Fruit fly (Drosophila melanogaster) whole organism, embryonic: ENCODE data around the gene mthl11.
A peak's percentile ranks its signal among the peaks of the same experiment; 100 is the strongest.

ENCODE experiments used
- Adf1 ChIP-seq: fragments of 200-800 bp; sonication (Bioruptor generic); IDR thresholded peaks from 2 replicates; pipeline ENCODE4 v1.3.6; 2022; ENCODE audit warnings: missing biosample characterization, missing genetic modification characterization
- Atf-2 ChIP-seq: fragments of 200-800 bp; sonication (Bioruptor generic); optimal IDR thresholded peaks from 2 replicates; lab custom pipeline; 2016; ENCODE audit warnings: missing biosample characterization, missing genetic modification characterization
- CG1233 ChIP-seq: fragments of 200-800 bp; sonication (Bioruptor generic); optimal IDR thresholded peaks from 4 replicates; lab custom pipeline; 2018; ENCODE audit warnings: missing biosample characterization, mild to moderate bottlenecking, missing genetic modification characterization
- CG13624 ChIP-seq: fragments of 200-800 bp; sonication (Bioruptor generic); optimal IDR thresholded peaks from 2 replicates; lab custom pipeline; 2016; ENCODE audit warnings: missing biosample characterization, missing genetic modification characterization
- CG13894 ChIP-seq: fragments of 200-800 bp; sonication (Bioruptor generic); optimal IDR thresholded peaks from 3 replicates; lab custom pipeline; 2018; ENCODE audit warnings: missing biosample characterization, mild to moderate bottlenecking, missing genetic modification characterization, moderate library complexity
- CG14710 ChIP-seq: fragments of 200-800 bp; sonication (Bioruptor generic); optimal IDR thresholded peaks from 3 replicates; lab custom pipeline; 2019; ENCODE audit warnings: missing biosample characterization, mild to moderate bottlenecking, missing genetic modification characterization, moderate library complexity
- CG1602 ChIP-seq: fragments of 200-800 bp; sonication (Bioruptor generic); optimal IDR thresholded peaks from 3 replicates; lab custom pipeline; 2016; ENCODE audit warnings: missing biosample characterization, missing genetic modification characterization
- CG16863 ChIP-seq: fragments of 200-800 bp; sonication (Bioruptor generic); optimal IDR thresholded peaks from 3 replicates; lab custom pipeline; 2016; ENCODE audit warnings: missing biosample characterization, missing genetic modification characterization
- CG2678 ChIP-seq: fragments of 200-800 bp; sonication (Bioruptor generic); optimal IDR thresholded peaks from 3 replicates; lab custom pipeline; 2019; ENCODE audit warnings: missing biosample characterization, mild to moderate bottlenecking, missing genetic modification characterization, moderate library complexity
- CG30431 ChIP-seq: fragments of 200-800 bp; sonication (Bioruptor generic); optimal IDR thresholded peaks from 2 replicates; lab custom pipeline; 2017; ENCODE audit warnings: missing biosample characterization, missing genetic modification characterization
- CG31224 ChIP-seq: fragments of 200-800 bp; sonication (Bioruptor generic); IDR thresholded peaks from 2 replicates; pipeline ENCODE4 v1.3.6; 2022; ENCODE audit warnings: missing biosample characterization, missing genetic modification characterization
- CG33557 ChIP-seq: fragments of 200-800 bp; sonication (Bioruptor generic); optimal IDR thresholded peaks from 2 replicates; lab custom pipeline; 2019; ENCODE audit warnings: missing biosample characterization, mild to moderate bottlenecking, missing genetic modification characterization, moderate library complexity
- CG3995 ChIP-seq: fragments of 200-800 bp; sonication (Bioruptor generic); optimal IDR thresholded peaks from 3 replicates; lab custom pipeline; 2016; ENCODE audit warnings: missing biosample characterization, missing genetic modification characterization
- CG4730 ChIP-seq: fragments of 200-800 bp; sonication (Bioruptor generic); IDR thresholded peaks from 2 replicates; pipeline ENCODE4 v1.3.6; 2022; ENCODE audit warnings: missing biosample characterization, missing genetic modification characterization
- CG6689 ChIP-seq: fragments of 200-800 bp; sonication (Bioruptor generic); IDR thresholded peaks from 2 replicates; pipeline ENCODE4 v1.3.6; 2022; ENCODE audit warnings: missing biosample characterization, missing genetic modification characterization
- CG6765 ChIP-seq: fragments of 200-800 bp; sonication (Bioruptor generic); optimal IDR thresholded peaks from 3 replicates; lab custom pipeline; 2017; ENCODE audit warnings: missing biosample characterization, mild to moderate bottlenecking, missing genetic modification characterization
- CG6791 ChIP-seq: fragments of 200-800 bp; sonication (Bioruptor generic); IDR thresholded peaks from 3 replicates; pipeline ENCODE4 v1.3.6; 2022; ENCODE audit warnings: missing biosample characterization, missing genetic modification characterization; ENCODE audit not compliant: partially characterized antibody
- CG7357 ChIP-seq: fragments of 200-800 bp; sonication (Bioruptor generic); IDR thresholded peaks from 3 replicates; pipeline ENCODE4 v1.3.6; 2022; ENCODE audit warnings: missing biosample characterization, missing genetic modification characterization
- CG7556 ChIP-seq: fragments of 200-800 bp; sonication (Bioruptor generic); optimal IDR thresholded peaks from 2 replicates; lab custom pipeline; 2017; ENCODE audit warnings: missing biosample characterization, mild to moderate bottlenecking, missing genetic modification characterization
- CG7786 ChIP-seq: fragments of 200-800 bp; sonication (Bioruptor generic); optimal IDR thresholded peaks from 2 replicates; lab custom pipeline; 2016; ENCODE audit warnings: missing biosample characterization, missing genetic modification characterization
- CG9727 ChIP-seq: fragments of 200-800 bp; sonication (Bioruptor generic); optimal IDR thresholded peaks from 3 replicates; lab custom pipeline; 2017; ENCODE audit warnings: missing biosample characterization, mild to moderate bottlenecking, missing genetic modification characterization
- CG9797 ChIP-seq: fragments of 200-800 bp; sonication (Bioruptor generic); optimal IDR thresholded peaks from 3 replicates; lab custom pipeline; 2018; ENCODE audit warnings: missing biosample characterization, mild to moderate bottlenecking, missing genetic modification characterization
- Drgx ChIP-seq: fragments of 200-800 bp; sonication (Bioruptor generic); IDR thresholded peaks from 2 replicates; pipeline ENCODE4 v1.3.6; 2022; ENCODE audit warnings: missing biosample characterization, missing genetic modification characterization
- ERR ChIP-seq: fragments of 200-800 bp; sonication (Bioruptor generic); optimal IDR thresholded peaks from 2 replicates; lab custom pipeline; 2016; ENCODE audit warnings: missing biosample characterization, missing genetic modification characterization
- Fer1 ChIP-seq: fragments of 200-800 bp; sonication (Bioruptor generic); optimal IDR thresholded peaks from 2 replicates; lab custom pipeline; 2017; ENCODE audit warnings: missing biosample characterization, mild to moderate bottlenecking, missing genetic modification characterization
- Hsf ChIP-seq: fragments of 200-800 bp; sonication (Bioruptor generic); optimal IDR thresholded peaks from 3 replicates; lab custom pipeline; 2016; ENCODE audit warnings: missing biosample characterization, missing genetic modification characterization
- Mad ChIP-seq: fragments of 200-800 bp; sonication (Bioruptor generic); optimal IDR thresholded peaks from 2 replicates; lab custom pipeline; 2016; ENCODE audit warnings: missing biosample characterization, missing genetic modification characterization
- Mes4 ChIP-seq: fragments of 200-800 bp; sonication (Bioruptor generic); optimal IDR thresholded peaks from 2 replicates; lab custom pipeline; 2016; ENCODE audit warnings: missing biosample characterization, missing genetic modification characterization
- Nf-YB ChIP-seq: fragments of 200-800 bp; sonication (Bioruptor generic); optimal IDR thresholded peaks from 3 replicates; lab custom pipeline; 2019; ENCODE audit warnings: missing biosample characterization, mild to moderate bottlenecking, missing genetic modification characterization, moderate library complexity
- Optix ChIP-seq: fragments of 200-800 bp; sonication (Bioruptor generic); IDR thresholded peaks from 3 replicates; pipeline ENCODE4 v1.3.6; 2022; ENCODE audit warnings: missing biosample characterization, missing genetic modification characterization
- Sry-β ChIP-seq: fragments of 200-800 bp; sonication (Bioruptor generic); optimal IDR thresholded peaks from 2 replicates; lab custom pipeline; 2018; ENCODE audit warnings: missing biosample characterization, mild to moderate bottlenecking, missing genetic modification characterization, moderate library complexity
- Vsx1 ChIP-seq: fragments of 200-800 bp; sonication (Bioruptor generic); optimal IDR thresholded peaks from 2 replicates; lab custom pipeline; 2017; ENCODE audit warnings: missing biosample characterization, mild to moderate bottlenecking, missing genetic modification characterization, missing genetic modification reagents
- Xrp1 ChIP-seq: fragments of 200-800 bp; sonication (Bioruptor generic); IDR thresholded peaks from 2 replicates; pipeline ENCODE4 v1.3.6; 2022; ENCODE audit warnings: missing biosample characterization, missing genetic modification characterization
- btn ChIP-seq: fragments of 200-800 bp; sonication (Bioruptor generic); optimal IDR thresholded peaks from 2 replicates; lab custom pipeline; 2016; ENCODE audit warnings: missing biosample characterization, missing genetic modification characterization
- ci ChIP-seq: fragments of 200-800 bp; sonication (Bioruptor generic); IDR thresholded peaks from 3 replicates; pipeline ENCODE4 v1.3.6; 2022; ENCODE audit warnings: missing biosample characterization, missing genetic modification characterization
- croc ChIP-seq: fragments of 200-800 bp; sonication (Bioruptor generic); conservative IDR thresholded peaks from 3 replicates; pipeline ENCODE4 v1.3.6; 2022; ENCODE audit warnings: missing biosample characterization, missing genetic modification characterization
- crp ChIP-seq, 2 experiments: fragments of 200-800 bp; sonication (Bioruptor generic); optimal IDR thresholded peaks; 2 replicates in 1 of 2; 3 replicates in 1 of 2; lab custom pipeline; 2017; ENCODE audit warnings: missing biosample characterization in 2 of 2, missing genetic modification characterization in 2 of 2, mild to moderate bottlenecking in 1 of 2, moderate library complexity in 1 of 2
- disco-r ChIP-seq: fragments of 200-800 bp; sonication (Bioruptor generic); optimal IDR thresholded peaks from 2 replicates; lab custom pipeline; 2016; ENCODE audit warnings: missing biosample characterization, missing genetic modification characterization
- fd64A ChIP-seq: fragments of 200-800 bp; sonication (Bioruptor generic); optimal IDR thresholded peaks from 3 replicates; lab custom pipeline; 2018; ENCODE audit warnings: missing biosample characterization, mild to moderate bottlenecking, missing genetic modification characterization
- lbe ChIP-seq: fragments of 200-800 bp; sonication (Bioruptor generic); optimal IDR thresholded peaks from 2 replicates; lab custom pipeline; 2016; ENCODE audit warnings: missing biosample characterization, mild to moderate bottlenecking, missing genetic modification characterization
- onecut ChIP-seq: fragments of 200-800 bp; sonication (Bioruptor generic); IDR thresholded peaks from 2 replicates; pipeline ENCODE4 v1.3.6; 2022; ENCODE audit warnings: missing biosample characterization, missing genetic modification characterization
- org-1 ChIP-seq: fragments of 200-800 bp; sonication (Bioruptor generic); optimal IDR thresholded peaks from 2 replicates; lab custom pipeline; 2017; ENCODE audit warnings: missing biosample characterization, missing genetic modification characterization
- peb ChIP-seq: fragments of 200-800 bp; sonication (Bioruptor generic); IDR thresholded peaks from 2 replicates; pipeline ENCODE4 v1.3.6; 2022; ENCODE audit warnings: missing biosample characterization, missing genetic modification characterization
- run ChIP-seq: fragments of 200-800 bp; sonication (Bioruptor generic); optimal IDR thresholded peaks from 3 replicates; lab custom pipeline; 2018; ENCODE audit warnings: missing biosample characterization, mild to moderate bottlenecking, missing genetic modification characterization
- seq ChIP-seq: fragments of 200-800 bp; sonication (Bioruptor generic); IDR thresholded peaks from 2 replicates; pipeline ENCODE4 v1.3.6; 2022; ENCODE audit warnings: missing biosample characterization, missing genetic modification characterization
- shn ChIP-seq: fragments of 200-800 bp; sonication (Bioruptor generic); optimal IDR thresholded peaks from 3 replicates; lab custom pipeline; 2016; ENCODE audit warnings: missing biosample characterization, missing genetic modification characterization
- slou ChIP-seq: fragments of 200-800 bp; sonication (Bioruptor generic); optimal IDR thresholded peaks from 3 replicates; lab custom pipeline; 2016; ENCODE audit warnings: missing biosample characterization, missing genetic modification characterization
- sug ChIP-seq: fragments of 200-800 bp; optimal IDR thresholded peaks from 2 replicates; lab custom pipeline; 2019; ENCODE audit warnings: missing biosample characterization, mild to moderate bottlenecking, missing genetic modification characterization, moderate library complexity
- tgo ChIP-seq: fragments of 200-800 bp; sonication (Bioruptor generic); IDR thresholded peaks from 3 replicates; pipeline ENCODE4 v1.3.6; 2022; ENCODE audit warnings: missing biosample characterization, missing genetic modification characterization
- tup ChIP-seq: fragments of 200-800 bp; sonication (Bioruptor generic); optimal IDR thresholded peaks from 2 replicates; lab custom pipeline; 2016; ENCODE audit warnings: missing biosample characterization, mild to moderate bottlenecking, missing genetic modification characterization, moderate library complexity
- wdn ChIP-seq: fragments of 200-800 bp; sonication (Bioruptor generic); IDR thresholded peaks from 2 replicates; pipeline ENCODE4 v1.3.6; 2022; ENCODE audit warnings: missing biosample characterization, missing genetic modification characterization
- z ChIP-seq: fragments of 200-800 bp; sonication (Bioruptor generic); IDR thresholded peaks from 3 replicates; pipeline ENCODE4 v1.3.6; 2022; ENCODE audit warnings: missing biosample characterization, missing genetic modification characterization
- zf30C ChIP-seq: fragments of 200-800 bp; sonication (Bioruptor generic); optimal IDR thresholded peaks from 3 replicates; lab custom pipeline; 2018; ENCODE audit warnings: missing biosample characterization, mild to moderate bottlenecking, missing genetic modification characterization

The mthl11 gene

dm6 chr3R:10394368-10394770 lies 6.5 kb upstream of the mthl11 start (continued):
- TF ChIP-seq CG9797 (GFP tag; lab: Kevin White, UChicago) (no peak), org-1 (GFP tag; lab: Kevin White, UChicago) (no peak), btn (no peak), Nf-YB (GFP tag; lab: Kevin White, UChicago) (no peak), Sry-β (GFP tag; lab: Kevin White, UChicago) (no peak), disco-r (no peak), CG4730 (GFP tag; lab: Robert Waterston, UW) (no peak), lbe (GFP tag; lab: Kevin White, UChicago) (no peak), Atf-2 (GFP tag; lab: Kevin White, UChicago) (no peak), CG9727 (no peak), CG7556 (GFP tag; lab: Kevin White, UChicago) (no peak), CG1602 (no peak), Optix (GFP tag; lab: Robert Waterston, UW) (peak; percentile 19; the same call in 1 of the 3 replicates), crp (GFP tag; optimal IDR thresholded peaks at IDR 0.05; lab: Kevin White, UChicago) (no peak), ci (GFP tag; lab: Robert Waterston, UW) (0 out of 3 replicates have a peak, but pooled peaks have one; percentile 33), seq (GFP tag; lab: Robert Waterston, UW) (no peak), CG13894 (tag; lab: Kevin White, UChicago) (no peak), slou (GFP tag; lab: Kevin White, UChicago) (no peak), Mad (GFP tag; lab: Kevin White, UChicago) (no peak), CG1233 (GFP tag; lab: Kevin White, UChicago) (no peak), Drgx (no peak), tgo (GFP tag; lab: Robert Waterston, UW) (no peak), CG6765 (GFP tag; lab: Kevin White, UChicago) (no peak), CG14710 (tag; lab: Kevin White, UChicago) (no peak), run (no peak), CG30431 (GFP tag; lab: Kevin White, UChicago) (no peak), CG6791 (no peak), CG16863 (no peak), ERR (GFP tag; lab: Kevin White, UChicago) (no peak), tup (GFP tag; lab: Kevin White, UChicago) (no peak), Vsx1 (peak; percentile 64), wdn (GFP tag; lab: Robert Waterston, UW) (no peak), Hsf (no peak), CG33557 (GFP tag; lab: Kevin White, UChicago) (no peak), CG7786 (GFP tag; lab: Kevin White, UChicago) (no peak), CG3995 (GFP tag; lab: Kevin White, UChicago) (no peak), shn (GFP tag; lab: Kevin White, UChicago) (no peak), sug (peak; percentile 74), onecut (GFP tag; lab: Robert Waterston, UW) (no peak), CG6689 (GFP tag; lab: Robert Waterston, UW) (no peak), Mes4 (GFP tag; lab: Kevin White, UChicago) (no peak), croc (GFP tag; lab: Robert Waterston, UW) (no peak), CG13624 (GFP tag; lab: Kevin White, UChicago) (no peak), CG2678 (tag; lab: Kevin White, UChicago) (no peak), fd64A (no peak), zf30C (GFP tag; lab: Kevin White, UChicago) (no peak), CG7357 (GFP tag; lab: Robert Waterston, UW) (no peak), peb (GFP tag; lab: Robert Waterston, UW) (no peak), Adf1 (GFP tag; lab: Robert Waterston, UW) (no peak), Xrp1 (GFP tag; lab: Robert Waterston, UW) (no peak), z (0 out of 3 replicates have a peak, but pooled peaks have one; percentile 20), Fer1 (GFP tag; lab: Kevin White, UChicago) (no peak), CG31224 (GFP tag; lab: Robert Waterston, UW) (no peak)
